Fruit fly (Drosophila melanogaster) whole organism, embryonic: ENCODE data around the gene CG43131.
A peak's percentile ranks its signal among the peaks of the same experiment; 100 is the strongest.

ENCODE experiments used
- Asciz ChIP-seq: fragments of 200-800 bp; sonication (Bioruptor generic); optimal IDR thresholded peaks from 2 replicates; lab custom pipeline; 2017; ENCODE audit warnings: missing biosample characterization, mild to moderate bottlenecking, missing genetic modification characterization, missing genetic modification reagents
- CG10209 ChIP-seq: fragments of 200-800 bp; sonication (Bioruptor generic); optimal IDR thresholded peaks from 3 replicates; lab custom pipeline; 2017; ENCODE audit warnings: missing biosample characterization, mild to moderate bottlenecking, missing genetic modification characterization, missing genetic modification reagents
- CG10267 ChIP-seq: fragments of 200-800 bp; sonication (Bioruptor generic); optimal IDR thresholded peaks from 2 replicates; lab custom pipeline; 2018; ENCODE audit warnings: missing biosample characterization, mild to moderate bottlenecking, missing genetic modification characterization, moderate library complexity
- CG10321 ChIP-seq: fragments of 200-800 bp; sonication (Bioruptor generic); IDR thresholded peaks from 2 replicates; pipeline ENCODE4 v1.3.6; 2022; ENCODE audit warnings: missing biosample characterization, missing genetic modification characterization
- CG12391 ChIP-seq: fragments of 200-800 bp; sonication (Bioruptor generic); optimal IDR thresholded peaks from 3 replicates; lab custom pipeline; 2018; ENCODE audit warnings: missing biosample characterization, mild to moderate bottlenecking, missing genetic modification characterization, moderate library complexity
- CG12659 ChIP-seq: fragments of 200-800 bp; sonication (Bioruptor generic); optimal IDR thresholded peaks from 3 replicates; lab custom pipeline; 2017; ENCODE audit warnings: mild to moderate bottlenecking, missing biosample characterization, missing genetic modification reagents, missing genetic modification characterization
- CG12769 ChIP-seq: fragments of 200-800 bp; sonication (Bioruptor generic); optimal IDR thresholded peaks from 2 replicates; lab custom pipeline; 2019; ENCODE audit warnings: missing biosample characterization, mild to moderate bottlenecking, missing genetic modification characterization, moderate library complexity
- CG13296 ChIP-seq: fragments of 200-800 bp; sonication (Bioruptor generic); optimal IDR thresholded peaks from 3 replicates; lab custom pipeline; 2018; ENCODE audit warnings: missing biosample characterization, mild to moderate bottlenecking, missing genetic modification characterization
- CG15073 ChIP-seq: fragments of 200-800 bp; sonication (Bioruptor generic); optimal IDR thresholded peaks from 2 replicates; lab custom pipeline; 2016; ENCODE audit warnings: missing biosample characterization, missing genetic modification characterization
- CG1529 ChIP-seq: fragments of 200-800 bp; sonication (Bioruptor generic); optimal IDR thresholded peaks from 3 replicates; lab custom pipeline; 2018; ENCODE audit warnings: missing biosample characterization, missing genetic modification characterization
- CG15514 ChIP-seq: fragments of 200-800 bp; sonication (Bioruptor generic); optimal IDR thresholded peaks from 3 replicates; lab custom pipeline; 2017; ENCODE audit warnings: missing biosample characterization, missing genetic modification characterization, mild to moderate bottlenecking, moderate library complexity, missing genetic modification reagents
- CG15601 ChIP-seq: fragments of 200-800 bp; sonication (Bioruptor generic); optimal IDR thresholded peaks from 3 replicates; lab custom pipeline; 2019; ENCODE audit warnings: missing biosample characterization, mild to moderate bottlenecking, missing genetic modification characterization, moderate library complexity
- CG17912 ChIP-seq: fragments of 200-800 bp; sonication (Bioruptor generic); optimal IDR thresholded peaks from 2 replicates; lab custom pipeline; 2018; ENCODE audit warnings: missing biosample characterization, mild to moderate bottlenecking, missing genetic modification characterization
- CG18011 ChIP-seq: fragments of 200-800 bp; sonication (Bioruptor generic); optimal IDR thresholded peaks from 2 replicates; lab custom pipeline; 2017; ENCODE audit warnings: missing biosample characterization, missing genetic modification characterization, mild to moderate bottlenecking, moderate library complexity, missing genotype
- CG1832 ChIP-seq: fragments of 200-800 bp; sonication (Bioruptor generic); optimal IDR thresholded peaks from 2 replicates; lab custom pipeline; 2017; ENCODE audit warnings: missing biosample characterization, mild to moderate bottlenecking, missing genetic modification characterization, inconsistent platforms
- CG18599 ChIP-seq: fragments of 200-800 bp; sonication (Bioruptor generic); optimal IDR thresholded peaks from 3 replicates; lab custom pipeline; 2017; ENCODE audit warnings: missing biosample characterization, missing genetic modification characterization, mild to moderate bottlenecking, moderate library complexity, missing genetic modification reagents
- CG2875 ChIP-seq: fragments of 200-800 bp; sonication (Bioruptor generic); optimal IDR thresholded peaks from 2 replicates; lab custom pipeline; 2017; ENCODE audit warnings: missing biosample characterization, mild to moderate bottlenecking, missing genetic modification characterization, missing genetic modification reagents
- CG31441 ChIP-seq: fragments of 200-800 bp; sonication (Bioruptor generic); IDR thresholded peaks from 2 replicates; pipeline ENCODE4 v1.3.6; 2022; ENCODE audit warnings: missing biosample characterization, missing genetic modification characterization
- CG7271 ChIP-seq: fragments of 200-800 bp; sonication (Bioruptor generic); optimal IDR thresholded peaks from 2 replicates; lab custom pipeline; 2018; ENCODE audit warnings: missing biosample characterization, mild to moderate bottlenecking, missing genetic modification characterization, moderate library complexity
- CG7963 ChIP-seq: fragments of 200-800 bp; sonication (Bioruptor generic); IDR thresholded peaks from 3 replicates; pipeline ENCODE4 v1.3.6; 2022; ENCODE audit warnings: missing biosample characterization, missing genetic modification characterization; ENCODE audit not compliant: partially characterized antibody
- CHES-1-like ChIP-seq: fragments of 200-800 bp; sonication (Bioruptor generic); optimal IDR thresholded peaks from 2 replicates; lab custom pipeline; 2016; ENCODE audit warnings: missing biosample characterization, missing genetic modification characterization
- HLH3B ChIP-seq: fragments of 200-800 bp; sonication (Bioruptor generic); IDR thresholded peaks from 2 replicates; pipeline ENCODE4 v1.3.6; 2022; ENCODE audit warnings: missing biosample characterization, missing genetic modification characterization
- Hmr ChIP-seq: fragments of 200-800 bp; sonication (Bioruptor generic); optimal IDR thresholded peaks from 3 replicates; lab custom pipeline; 2017; ENCODE audit warnings: mild to moderate bottlenecking, missing biosample characterization, missing genetic modification reagents, missing genetic modification characterization
- Jarid2 ChIP-seq: fragments of 200-800 bp; sonication (Bioruptor generic); optimal IDR thresholded peaks from 3 replicates; lab custom pipeline; 2017; ENCODE audit warnings: mild to moderate bottlenecking, missing biosample characterization, missing genetic modification reagents, missing genetic modification characterization
- Meics ChIP-seq: fragments of 200-800 bp; sonication (Bioruptor generic); optimal IDR thresholded peaks from 2 replicates; lab custom pipeline; 2017; ENCODE audit warnings: missing biosample characterization, mild to moderate bottlenecking, missing genetic modification characterization
- Mes4 ChIP-seq: fragments of 200-800 bp; sonication (Bioruptor generic); optimal IDR thresholded peaks from 2 replicates; lab custom pipeline; 2016; ENCODE audit warnings: missing biosample characterization, missing genetic modification characterization
- Sox100B ChIP-seq: fragments of 200-800 bp; sonication (Bioruptor generic); optimal IDR thresholded peaks from 3 replicates; lab custom pipeline; 2018; ENCODE audit warnings: missing biosample characterization, mild to moderate bottlenecking, missing genetic modification characterization
- Stat92E ChIP-seq, 3 experiments: fragments of >200 bp in 2 of 3; fragments of 200-800 bp in 1 of 3; sonication (Bioruptor generic) in 1 of 3; optimal IDR thresholded peaks; 2 replicates each; lab custom pipeline; 2017 to 2019; ENCODE audit warnings: missing biosample characterization in 3 of 3, missing genetic modification characterization in 3 of 3, mild to moderate bottlenecking in 1 of 3, moderate library complexity in 1 of 3
- Vsx1 ChIP-seq: fragments of 200-800 bp; sonication (Bioruptor generic); optimal IDR thresholded peaks from 2 replicates; lab custom pipeline; 2017; ENCODE audit warnings: missing biosample characterization, mild to moderate bottlenecking, missing genetic modification characterization, missing genetic modification reagents
- caup ChIP-seq: fragments of 200-800 bp; sonication (Bioruptor generic); optimal IDR thresholded peaks from 3 replicates; lab custom pipeline; 2017; ENCODE audit warnings: missing biosample characterization, mild to moderate bottlenecking, missing genetic modification characterization, moderate library complexity; ENCODE audit not compliant: severe bottlenecking
- chif ChIP-seq, 2 experiments: fragments of 200-800 bp; sonication (Bioruptor generic); optimal IDR thresholded peaks; 3 replicates each; lab custom pipeline; 2016; ENCODE audit warnings: missing biosample characterization in 2 of 2, missing genetic modification characterization in 2 of 2
- da ChIP-seq: fragments of 200-800 bp; sonication (Bioruptor generic); optimal IDR thresholded peaks from 2 replicates; lab custom pipeline; 2016; ENCODE audit warnings: missing biosample characterization, missing genetic modification characterization
- dpn ChIP-seq, 2 experiments: fragments of 200-800 bp; sonication (Bioruptor generic); optimal IDR thresholded peaks; 3 replicates each; lab custom pipeline; 2016; ENCODE audit warnings: missing biosample characterization in 2 of 2, missing genetic modification characterization in 2 of 2
- ftz-f1 ChIP-seq: fragments of 200-800 bp; sonication (Bioruptor generic); optimal IDR thresholded peaks from 2 replicates; lab custom pipeline; 2016; ENCODE audit warnings: missing biosample characterization, missing genetic modification characterization
- gcm ChIP-seq: fragments of 200-800 bp; sonication (Bioruptor generic); optimal IDR thresholded peaks from 2 replicates; lab custom pipeline; 2019; ENCODE audit warnings: missing biosample characterization, mild to moderate bottlenecking, missing genetic modification characterization, moderate library complexity
- gt ChIP-seq: fragments of 200-800 bp; sonication (Bioruptor generic); IDR thresholded peaks from 2 replicates; pipeline ENCODE4 v1.3.6; 2022; ENCODE audit warnings: missing biosample characterization, missing genetic modification characterization
- insv ChIP-seq, 2 experiments: fragments of 200-800 bp; sonication (Bioruptor generic); optimal IDR thresholded peaks; 3 replicates each; lab custom pipeline; 2016 to 2018; ENCODE audit warnings: missing biosample characterization in 2 of 2, missing genetic modification characterization in 2 of 2
- kay ChIP-seq: fragments of 200-800 bp; sonication (Bioruptor generic); optimal IDR thresholded peaks from 2 replicates; lab custom pipeline; 2016; ENCODE audit warnings: missing biosample characterization, missing genetic modification characterization
- lmd ChIP-seq: fragments of 200-800 bp; sonication (Bioruptor generic); IDR thresholded peaks from 2 replicates; pipeline ENCODE4 v1.3.6; 2022; ENCODE audit warnings: missing biosample characterization, missing genetic modification characterization
- pnt ChIP-seq: fragments of 200-800 bp; sonication (Bioruptor generic); optimal IDR thresholded peaks from 3 replicates; lab custom pipeline; 2016; ENCODE audit warnings: missing biosample characterization, missing genetic modification characterization
- ro ChIP-seq: fragments of 200-800 bp; sonication (Bioruptor generic); IDR thresholded peaks from 2 replicates; pipeline ENCODE4 v1.3.6; 2022; ENCODE audit warnings: missing biosample characterization, missing genetic modification characterization
- sd ChIP-seq: fragments of 200-800 bp; sonication (Bioruptor generic); optimal IDR thresholded peaks from 3 replicates; lab custom pipeline; 2018; ENCODE audit warnings: missing biosample characterization, mild to moderate bottlenecking, missing genetic modification characterization, moderate library complexity
- sens ChIP-seq: fragments of 200-800 bp; sonication (Bioruptor generic); peaks from one replicate; lab custom pipeline; 2016; ENCODE audit warnings: missing biosample characterization, missing genetic modification characterization
- sima ChIP-seq: fragments of 200-800 bp; sonication (Bioruptor generic); optimal IDR thresholded peaks from 2 replicates; lab custom pipeline; 2016; ENCODE audit warnings: missing biosample characterization, missing genetic modification characterization
- stc ChIP-seq: fragments of 200-800 bp; sonication (Bioruptor generic); IDR thresholded peaks from 2 replicates; pipeline ENCODE4 v1.3.6; 2022; ENCODE audit warnings: missing biosample characterization, missing genetic modification characterization
- sug ChIP-seq: fragments of 200-800 bp; optimal IDR thresholded peaks from 2 replicates; lab custom pipeline; 2019; ENCODE audit warnings: missing biosample characterization, mild to moderate bottlenecking, missing genetic modification characterization, moderate library complexity
- tin ChIP-seq: fragments of 200-800 bp; sonication (Bioruptor generic); optimal IDR thresholded peaks from 3 replicates; lab custom pipeline; 2016; ENCODE audit warnings: missing biosample characterization, missing genetic modification characterization
- unpg ChIP-seq: fragments of 200-800 bp; sonication (Bioruptor generic); optimal IDR thresholded peaks from 3 replicates; lab custom pipeline; 2018; ENCODE audit warnings: missing biosample characterization, mild to moderate bottlenecking, missing genetic modification characterization, moderate library complexity
- wek ChIP-seq: fragments of 200-800 bp; sonication (Bioruptor generic); optimal IDR thresholded peaks from 3 replicates; lab custom pipeline; 2018; ENCODE audit warnings: missing biosample characterization, mild to moderate bottlenecking, missing genetic modification characterization, moderate library complexity

The CG43131 gene

dm6 chr3R:5087833-5088262 is 21.1 kb downstream of the CG43131 start (continued):
- TF ChIP-seq CG12659 (GFP tag; lab: Kevin White, UChicago) = peak; percentile 25
- TF ChIP-seq CG10209 (GFP tag; lab: Kevin White, UChicago) = peak; percentile 29
- TF ChIP-seq CG7963 (GFP tag; lab: Robert Waterston, UW) = no peak
- TF ChIP-seq CG18011 = no peak
- no peak for TF ChIP-seq dpn (GFP tag; optimal IDR thresholded peaks at IDR 0.05; lab: Kevin White, UChicago)
- peak; percentile 72 for TF ChIP-seq gcm
- TF ChIP-seq Stat92E (GFP tag; optimal IDR thresholded peaks at IDR 0.05; lab: Kevin White, UChicago) = peak in 1 of 3 experiments; percentile 38
- TF ChIP-seq CG2875 (GFP tag; lab: Kevin White, UChicago) = peak; percentile 65
- TF ChIP-seq CG15514 = peak; percentile 47
- peak; percentile 47 for TF ChIP-seq Jarid2 (GFP tag; lab: Kevin White, UChicago)
- peak; percentile 93 for TF ChIP-seq ftz-f1 (GFP tag; lab: Kevin White, UChicago)
- no peak for TF ChIP-seq pnt (GFP tag; lab: Kevin White, UChicago)
- TF ChIP-seq CG13296 (GFP tag; lab: Kevin White, UChicago) = peak; percentile 76
- no peak for TF ChIP-seq CG10267 (tag; lab: Kevin White, UChicago)
- no peak for TF ChIP-seq CG7271 (tag; lab: Kevin White, UChicago)
- peak; percentile 79 for TF ChIP-seq CG1832 (GFP tag; lab: Kevin White, UChicago)
- no peak for TF ChIP-seq stc (GFP tag; lab: Robert Waterston, UW)
- no peak for TF ChIP-seq ro (GFP tag; lab: Robert Waterston, UW)
- peak; percentile 42 for TF ChIP-seq da (GFP tag; lab: Kevin White, UChicago)
- TF ChIP-seq CHES-1-like (GFP tag; lab: Kevin White, UChicago) = peak; percentile 57
- peak; percentile 60 for TF ChIP-seq CG1529 (GFP tag; lab: Kevin White, UChicago)
- TF ChIP-seq CG17912 (GFP tag; lab: Kevin White, UChicago) = peak; percentile 66
- peak; percentile 38 for TF ChIP-seq Hmr (GFP tag; lab: Kevin White, UChicago)
- peak; percentile 1 for TF ChIP-seq CG12391 (tag; lab: Kevin White, UChicago)
- no peak for TF ChIP-seq HLH3B (GFP tag; lab: Robert Waterston, UW)
- TF ChIP-seq sens (GFP tag; lab: Kevin White, UChicago) = peak; percentile 94
- TF ChIP-seq Meics (GFP tag; lab: Kevin White, UChicago) = peak; percentile 47
- TF ChIP-seq unpg = peak; percentile 50
- peak; percentile 57 for TF ChIP-seq CG18599 (GFP tag; lab: Kevin White, UChicago)
- peak; percentile 24 for TF ChIP-seq Mes4 (GFP tag; lab: Kevin White, UChicago)
- no peak for TF ChIP-seq CG15073 (GFP tag; lab: Kevin White, UChicago)
- no peak for TF ChIP-seq CG10321 (GFP tag; lab: Robert Waterston, UW)
- no peak for TF ChIP-seq tin (GFP tag; lab: Kevin White, UChicago)
- TF ChIP-seq sd (tag; lab: Kevin White, UChicago) = peak; percentile 76
- peak; percentile 64 for TF ChIP-seq Asciz (GFP tag; lab: Kevin White, UChicago)
- TF ChIP-seq kay (GFP tag; lab: Kevin White, UChicago) = peak; percentile 6
- no peak for TF ChIP-seq sima (GFP tag; lab: Kevin White, UChicago)
- peak; percentile 63 for TF ChIP-seq Vsx1 (GFP tag; lab: Kevin White, UChicago)
- TF ChIP-seq wek = peak; percentile 82
- TF ChIP-seq caup (GFP tag; lab: Kevin White, UChicago) = peak; percentile 70
- TF ChIP-seq insv (GFP tag; optimal IDR thresholded peaks at IDR 0.05; lab: Kevin White, UChicago) = no peak
- TF ChIP-seq Sox100B (GFP tag; lab: Kevin White, UChicago) = peak; percentile 49
- TF ChIP-seq CG15601 (tag; lab: Kevin White, UChicago) = peak; percentile 73
- TF ChIP-seq gt (GFP tag; lab: Robert Waterston, UW) = no peak
- no peak for TF ChIP-seq lmd (GFP tag; lab: Robert Waterston, UW)
- peak; percentile 52 for TF ChIP-seq sug (tag; lab: Kevin White, UChicago)
- TF ChIP-seq CG12769 (tag; lab: Kevin White, UChicago) = peak; percentile 31
- TF ChIP-seq chif (GFP tag; optimal IDR thresholded peaks at IDR 0.05; lab: Kevin White, UChicago) = peak in 1 of 2 experiments; percentile 34
- TF ChIP-seq CG31441 = no peak
